Fruit fly (Drosophila melanogaster) whole organism, prepupa: ENCODE measurements around the gene Ir62a.

Experiments used
- Blimp-1 ChIP-seq: fragments of 200-800 bp; sonication (Bioruptor generic); optimal IDR thresholded peaks from 3 replicates; lab custom pipeline; 2017; ENCODE audit warnings: missing biosample characterization, missing genetic modification characterization, mild to moderate bottlenecking, moderate library complexity, missing genetic modification reagents
- CG10631 ChIP-seq: fragments of 200-800 bp; sonication (Bioruptor generic); optimal IDR thresholded peaks from 2 replicates; lab custom pipeline; 2016; ENCODE audit warnings: missing biosample characterization, missing genetic modification characterization
- CG10669 ChIP-seq: fragments of 200-800 bp; sonication (Bioruptor generic); optimal IDR thresholded peaks from 3 replicates; lab custom pipeline; 2018; ENCODE audit warnings: missing biosample characterization, mild to moderate bottlenecking, missing genetic modification characterization, moderate library complexity
- CG11294 ChIP-seq: fragments of 200-800 bp; sonication (Bioruptor generic); IDR thresholded peaks from 2 replicates; pipeline ENCODE4 v1.3.6; 2022; ENCODE audit warnings: missing biosample characterization, missing genetic modification characterization
- CG15336 ChIP-seq: fragments of 200-800 bp; sonication (Bioruptor generic); IDR thresholded peaks from 2 replicates; pipeline ENCODE4 v1.3.6; 2022; ENCODE audit warnings: missing biosample characterization, missing genetic modification characterization
- CG1621 ChIP-seq: fragments of 200-800 bp; sonication (Bioruptor generic); optimal IDR thresholded peaks from 3 replicates; lab custom pipeline; 2018; ENCODE audit warnings: missing biosample characterization, mild to moderate bottlenecking, missing genetic modification characterization
- CG16779 ChIP-seq: fragments of 200-800 bp; sonication (Bioruptor generic); optimal IDR thresholded peaks from 3 replicates; lab custom pipeline; 2017; ENCODE audit warnings: missing biosample characterization, mild to moderate bottlenecking, missing genetic modification characterization
- CG3032 ChIP-seq: fragments of 200-800 bp; optimal IDR thresholded peaks from 2 replicates; lab custom pipeline; 2019; ENCODE audit warnings: missing biosample characterization, mild to moderate bottlenecking, missing genetic modification characterization, moderate library complexity
- CG32006 ChIP-seq: fragments of 200-800 bp; sonication (Bioruptor generic); optimal IDR thresholded peaks from 3 replicates; lab custom pipeline; 2017; ENCODE audit warnings: missing biosample characterization, mild to moderate bottlenecking, missing genetic modification characterization
- CG3919 ChIP-seq: fragments of 200-800 bp; sonication (Bioruptor generic); optimal IDR thresholded peaks from 3 replicates; lab custom pipeline; 2016; ENCODE audit warnings: missing biosample characterization, missing genetic modification characterization
- CG6163 ChIP-seq: fragments of 200-800 bp; sonication (Bioruptor generic); IDR thresholded peaks from 3 replicates; pipeline ENCODE4 v1.3.6; 2022; ENCODE audit warnings: missing biosample characterization, missing genetic modification characterization
- CG6276 ChIP-seq: fragments of 200-800 bp; sonication (Bioruptor generic); optimal IDR thresholded peaks from 2 replicates; lab custom pipeline; 2017; ENCODE audit warnings: missing biosample characterization, mild to moderate bottlenecking, missing genetic modification characterization
- CG6808 ChIP-seq: fragments of 200-800 bp; sonication (Bioruptor generic); optimal IDR thresholded peaks from 3 replicates; lab custom pipeline; 2017; ENCODE audit warnings: missing biosample characterization, missing genetic modification characterization, mild to moderate bottlenecking, moderate library complexity, missing genetic modification reagents
- CG7368 ChIP-seq: fragments of 200-800 bp; sonication (Bioruptor generic); optimal IDR thresholded peaks from 3 replicates; lab custom pipeline; 2016; ENCODE audit warnings: missing biosample characterization, missing genetic modification characterization
- Eip75B ChIP-seq: fragments of 200-800 bp; sonication (Bioruptor generic); optimal IDR thresholded peaks from 3 replicates; lab custom pipeline; 2016; ENCODE audit warnings: missing biosample characterization, missing genetic modification characterization
- Eip78C ChIP-seq: fragments of 200-800 bp; sonication (Bioruptor generic); peaks from one replicate; lab custom pipeline; 2016; ENCODE audit warnings: missing biosample characterization, missing genetic modification characterization
- Ets21C ChIP-seq: fragments of 200-800 bp; sonication (Bioruptor generic); optimal IDR thresholded peaks from 3 replicates; lab custom pipeline; 2016; ENCODE audit warnings: missing biosample characterization, missing genetic modification characterization
- Ets96B ChIP-seq: fragments of 200-800 bp; optimal IDR thresholded peaks from 2 replicates; lab custom pipeline; 2019; ENCODE audit warnings: missing biosample characterization, mild to moderate bottlenecking, missing genetic modification characterization, moderate library complexity
- Gug ChIP-seq: fragments of 200-800 bp; sonication (Bioruptor generic); IDR thresholded peaks from 2 replicates; pipeline ENCODE4 v1.3.6; 2022; ENCODE audit warnings: missing biosample characterization, missing genetic modification characterization
- Hr4 ChIP-seq: fragments of 200-800 bp; sonication (Bioruptor generic); optimal IDR thresholded peaks from 3 replicates; lab custom pipeline; 2016; ENCODE audit warnings: missing biosample characterization, missing genetic modification characterization
- Lpt ChIP-seq: fragments of 200-800 bp; sonication (Bioruptor generic); optimal IDR thresholded peaks from 3 replicates; lab custom pipeline; 2016; ENCODE audit warnings: missing biosample characterization, missing genetic modification characterization
- Met ChIP-seq: fragments of 200-800 bp; sonication (Bioruptor generic); optimal IDR thresholded peaks from 3 replicates; lab custom pipeline; 2016; ENCODE audit warnings: missing biosample characterization, missing genetic modification characterization
- OdsH ChIP-seq: fragments of 200-800 bp; sonication (Bioruptor generic); optimal IDR thresholded peaks from 3 replicates; lab custom pipeline; 2016; ENCODE audit warnings: missing biosample characterization, missing genetic modification characterization
- Sox14 ChIP-seq: fragments of 200-800 bp; sonication (Bioruptor generic); optimal IDR thresholded peaks from 3 replicates; lab custom pipeline; 2016; ENCODE audit warnings: missing biosample characterization, missing genetic modification characterization
- achi ChIP-seq: fragments of 200-800 bp; sonication (Bioruptor generic); optimal IDR thresholded peaks from 3 replicates; lab custom pipeline; 2016; ENCODE audit warnings: missing biosample characterization, missing genetic modification characterization
- cyc ChIP-seq: fragments of 200-800 bp; sonication (Bioruptor generic); optimal IDR thresholded peaks from 3 replicates; lab custom pipeline; 2016; ENCODE audit warnings: missing biosample characterization, missing genetic modification characterization
- dsx ChIP-seq: fragments of 200-800 bp; optimal IDR thresholded peaks from 3 replicates; lab custom pipeline; 2019; ENCODE audit warnings: missing biosample characterization, mild to moderate bottlenecking, missing genetic modification characterization, moderate library complexity; ENCODE audit not compliant: poor library complexity, severe bottlenecking
- eg ChIP-seq: fragments of 200-800 bp; sonication (Bioruptor generic); IDR thresholded peaks from 3 replicates; pipeline ENCODE4 v1.3.6; 2022; ENCODE audit warnings: missing biosample characterization, missing genetic modification characterization
- esn ChIP-seq: fragments of 200-800 bp; sonication (Bioruptor generic); optimal IDR thresholded peaks from 2 replicates; lab custom pipeline; 2016; ENCODE audit warnings: missing biosample characterization, mild to moderate bottlenecking, missing genetic modification characterization, moderate library complexity
- fd85E ChIP-seq: fragments of 200-800 bp; sonication (Bioruptor generic); optimal IDR thresholded peaks from 3 replicates; lab custom pipeline; 2016; ENCODE audit warnings: missing biosample characterization, missing genetic modification characterization
- salr ChIP-seq, 2 experiments: fragments of 200-800 bp; sonication (Bioruptor generic); optimal IDR thresholded peaks; 3 replicates each; lab custom pipeline; 2016 to 2018; ENCODE audit warnings: missing biosample characterization in 2 of 2, missing genetic modification characterization in 2 of 2, mild to moderate bottlenecking in 1 of 2
- spab ChIP-seq: fragments of 200-800 bp; sonication (Bioruptor generic); optimal IDR thresholded peaks from 2 replicates; lab custom pipeline; 2017; ENCODE audit warnings: missing biosample characterization, mild to moderate bottlenecking, missing genetic modification characterization, missing genetic modification reagents
- svp ChIP-seq: fragments of 200-800 bp; sonication (Bioruptor generic); peaks from one replicate; lab custom pipeline; 2016; ENCODE audit warnings: missing biosample characterization, missing genetic modification characterization
- topi ChIP-seq: fragments of 200-800 bp; sonication (Bioruptor generic); optimal IDR thresholded peaks from 3 replicates; lab custom pipeline; 2016; ENCODE audit warnings: missing biosample characterization, missing genetic modification characterization

The Ir62a gene

DNA sequence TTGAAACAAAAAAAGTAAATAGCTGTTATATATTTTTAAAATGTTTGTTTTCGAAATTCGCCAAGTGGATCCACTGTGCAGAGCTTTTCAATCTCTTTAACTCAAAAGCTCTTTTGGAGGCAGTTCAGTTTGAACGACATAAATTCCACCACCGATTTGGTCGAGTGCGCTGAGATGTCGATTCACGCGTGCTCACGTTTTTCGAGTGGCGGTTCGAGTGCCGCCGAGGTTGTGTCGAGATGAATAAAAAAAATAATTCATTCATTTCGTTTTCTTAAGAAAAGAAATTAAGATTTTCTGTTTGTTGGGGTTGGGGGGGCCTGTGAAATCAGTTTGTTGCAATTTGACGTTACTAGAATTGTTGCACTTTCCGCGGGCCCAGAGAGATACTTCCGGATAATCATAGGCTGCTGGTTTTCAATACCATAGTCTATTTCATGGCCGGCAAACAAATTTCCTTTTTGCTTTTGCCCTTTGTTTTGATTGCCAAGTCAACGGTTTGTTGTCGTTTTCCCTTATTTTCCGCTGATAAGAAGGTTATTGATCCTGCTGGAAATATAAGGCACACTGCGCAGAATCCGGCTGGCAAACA lies 42.4 kb downstream of the Ir62a start:
- TF ChIP-seq CG32006, result no peak
- TF ChIP-seq dsx (GFP tag; lab: Kevin White, UChicago), result peak; percentile 53
- peak; percentile 78 for TF ChIP-seq svp (GFP tag; lab: Kevin White, UChicago)
- peak; percentile 4 for TF ChIP-seq esn (GFP tag; lab: Kevin White, UChicago)
- no peak for TF ChIP-seq CG11294 (GFP tag; lab: Robert Waterston, UW)
- TF ChIP-seq Eip78C (GFP tag; lab: Kevin White, UChicago), result peak; percentile 65
- peak; percentile 0 for TF ChIP-seq Lpt
- TF ChIP-seq Ets21C (GFP tag; lab: Kevin White, UChicago), result no peak
- TF ChIP-seq topi (GFP tag; lab: Kevin White, UChicago), result no peak
- TF ChIP-seq CG6276 (GFP tag; lab: Kevin White, UChicago), result no peak
- TF ChIP-seq CG10669, result no peak
- TF ChIP-seq CG1621 (tag; lab: Kevin White, UChicago), result no peak
- no peak for TF ChIP-seq CG6163
- TF ChIP-seq Blimp-1 (GFP tag; lab: Kevin White, UChicago), result no peak
- TF ChIP-seq Sox14 (GFP tag; lab: Kevin White, UChicago), result peak; percentile 5
- TF ChIP-seq salr (GFP tag; optimal IDR thresholded peaks at IDR 0.05; lab: Kevin White, UChicago), result no peak
- TF ChIP-seq CG3919 (GFP tag; lab: Kevin White, UChicago), result peak; percentile 24
- peak; percentile 49; the same call in 1 of the 2 replicates for TF ChIP-seq CG15336 (GFP tag; lab: Robert Waterston, UW)
- 0 out of 3 replicates have a peak, but pooled peaks have one; percentile 46 for TF ChIP-seq eg
- TF ChIP-seq Met, result peak; percentile 6
- no peak for TF ChIP-seq OdsH (GFP tag; lab: Kevin White, UChicago)

DNA sequence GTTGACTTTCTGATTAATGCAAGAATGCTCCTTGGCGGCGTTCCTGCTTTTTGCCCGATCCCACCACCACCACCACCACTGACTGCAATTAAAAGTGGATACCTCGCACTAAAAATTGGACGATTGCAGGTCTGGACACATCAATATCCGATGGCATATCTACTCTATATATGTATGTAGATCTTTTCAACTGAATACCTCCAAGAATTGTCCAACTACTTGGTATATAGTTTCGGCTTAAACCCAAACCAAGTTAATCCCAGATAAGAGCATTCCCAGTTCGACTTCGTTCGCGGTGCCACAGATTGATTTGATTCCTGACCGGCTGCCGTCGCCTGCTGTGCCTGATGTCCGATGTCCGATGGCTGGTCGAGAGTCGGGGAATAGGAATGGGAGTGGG lies 46.3 kb downstream of the Ir62a start:
- no peak for TF ChIP-seq CG7368
- peak; percentile 37 for TF ChIP-seq CG3032 (tag; lab: Kevin White, UChicago)
- peak; percentile 29 for TF ChIP-seq cyc
- TF ChIP-seq CG10669, result peak; percentile 28
- peak; percentile 57 for TF ChIP-seq CG6163
- no peak for TF ChIP-seq Blimp-1 (GFP tag; lab: Kevin White, UChicago)
- TF ChIP-seq Ets96B, result peak; percentile 56
- no peak for TF ChIP-seq Hr4 (GFP tag; lab: Kevin White, UChicago)
- peak; percentile 62 for TF ChIP-seq CG3919 (GFP tag; lab: Kevin White, UChicago)
- peak; percentile 2 for TF ChIP-seq CG10631
- peak; percentile 36 for TF ChIP-seq spab
- TF ChIP-seq fd85E (GFP tag; lab: Kevin White, UChicago), result no peak
- TF ChIP-seq Eip78C (GFP tag; lab: Kevin White, UChicago), result peak; percentile 40
- TF ChIP-seq topi (GFP tag; lab: Kevin White, UChicago), result peak; percentile 21
- TF ChIP-seq esn (GFP tag; lab: Kevin White, UChicago), result no peak
- peak; percentile 28 for TF ChIP-seq CG6808
- peak; percentile 11 for TF ChIP-seq Eip75B (GFP tag; lab: Kevin White, UChicago)
- TF ChIP-seq svp (GFP tag; lab: Kevin White, UChicago), result peak; percentile 62
- TF ChIP-seq CG6276 (GFP tag; lab: Kevin White, UChicago), result peak; percentile 9
- TF ChIP-seq achi (GFP tag; lab: Kevin White, UChicago), result peak; percentile 35
- peak; percentile 18; the same call in 1 of the 2 replicates for TF ChIP-seq Gug (GFP tag; lab: Robert Waterston, UW)
- TF ChIP-seq CG16779 (tag; lab: Kevin White, UChicago), result peak; percentile 17
